Worm (Caenorhabditis elegans) whole organism, L4/young adult: Measurements from ENCODE around the gene clec-82.

Experiments
- W03F9.2 ChIP-seq: fragments of 150-350 bp; optimal IDR thresholded peaks from 2 replicates; lab custom pipeline; 2014; ENCODE audit warnings: missing biosample characterization, missing genetic modification characterization
- dao-5 ChIP-seq: sonication (generic microtip); optimal IDR thresholded peaks from 2 replicates; lab custom pipeline; 2016; ENCODE audit warnings: missing genotype, missing genetic modification characterization, moderate library complexity, missing compliant biosample characterization
- him-1 ChIP-seq: sonication (generic microtip); optimal IDR thresholded peaks from 2 replicates; lab custom pipeline; 2016; ENCODE audit warnings: missing genotype, missing genetic modification reagents, missing genetic modification characterization, missing compliant biosample characterization

- no peak for TF ChIP-seq him-1 (tag; lab: Kevin White, UChicago)
- no peak for TF ChIP-seq W03F9.2
- TF ChIP-seq dao-5 (tag; lab: Kevin White, UChicago), result no peak
Measured at ce11 chrIV:2793956-2794355, 41.5 kb upstream of the clec-82 start.
